Fruit fly (Drosophila melanogaster): ENCODE measurements around the gene CG12011.

The CG12011 gene

DNA sequence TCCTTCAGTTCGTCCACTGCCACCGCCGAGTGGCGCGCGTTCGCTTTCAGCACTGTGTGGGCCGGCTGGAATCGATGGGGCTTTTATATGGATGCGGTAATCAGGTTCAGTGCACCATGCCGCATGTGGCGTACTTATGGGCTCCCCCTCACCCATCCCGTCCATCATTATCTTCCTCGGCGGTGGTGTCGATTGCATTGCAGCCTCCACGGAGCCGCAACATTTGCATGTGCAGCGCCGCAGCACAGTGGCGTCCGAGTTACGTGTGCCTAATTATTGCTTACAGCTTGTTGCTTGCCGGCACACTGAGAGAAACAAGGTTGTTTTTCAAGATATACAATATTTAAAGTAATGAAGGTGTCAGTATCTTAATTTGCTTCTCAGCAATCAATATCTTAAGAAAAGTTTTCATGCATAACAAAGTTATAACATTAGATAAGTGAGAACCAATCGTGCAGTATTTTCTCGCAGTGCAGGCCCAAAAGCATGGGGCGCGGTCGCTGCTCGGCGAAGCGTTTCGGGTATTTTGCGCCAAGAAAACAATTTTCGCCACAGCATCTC lies 8.0 kb downstream of the CG12011 start, which contains the start of gene CG13931 (continued):
- TF ChIP-seq Drgx (GFP tag; IDR thresholded peaks at IDR 0.05) (peak; percentile 77), ind (GFP tag; optimal IDR thresholded peaks at IDR 0.05) (peak; percentile 12), CG14441 (GFP tag; IDR thresholded peaks at IDR 0.05) (0 out of 2 replicates have a peak, but pooled peaks have one; percentile 31), CG9609 (GFP tag; optimal IDR thresholded peaks at IDR 0.05) (no peak), CG10267 (tag; optimal IDR thresholded peaks at IDR 0.05) (no peak), CG10979 (tag; optimal IDR thresholded peaks at IDR 0.05) (no peak), CG9727 (GFP tag; optimal IDR thresholded peaks at IDR 0.05) (peak; percentile 23), nau (GFP tag; optimal IDR thresholded peaks at IDR 0.05) (no peak), D (optimal IDR thresholded peaks at IDR 0.05) (no peak), D (GFP tag; optimal IDR thresholded peaks at IDR 0.05) (no peak), Eip74EF (GFP tag; optimal IDR thresholded peaks at IDR 0.05) (no peak), her (GFP tag; optimal IDR thresholded peaks at IDR 0.05) (no peak), Atf6 (GFP tag; IDR thresholded peaks at IDR 0.05) (no peak), nmo (GFP tag; optimal IDR thresholded peaks at IDR 0.05) (peak; percentile 35), CG7928 (GFP tag; optimal IDR thresholded peaks at IDR 0.05) (no peak), CG14710 (tag; optimal IDR thresholded peaks at IDR 0.05) (peak; percentile 21), CG8924 (tag; optimal IDR thresholded peaks at IDR 0.05) (peak; percentile 3), tio (GFP tag; optimal IDR thresholded peaks at IDR 0.05) (peak; percentile 32)

DNA sequence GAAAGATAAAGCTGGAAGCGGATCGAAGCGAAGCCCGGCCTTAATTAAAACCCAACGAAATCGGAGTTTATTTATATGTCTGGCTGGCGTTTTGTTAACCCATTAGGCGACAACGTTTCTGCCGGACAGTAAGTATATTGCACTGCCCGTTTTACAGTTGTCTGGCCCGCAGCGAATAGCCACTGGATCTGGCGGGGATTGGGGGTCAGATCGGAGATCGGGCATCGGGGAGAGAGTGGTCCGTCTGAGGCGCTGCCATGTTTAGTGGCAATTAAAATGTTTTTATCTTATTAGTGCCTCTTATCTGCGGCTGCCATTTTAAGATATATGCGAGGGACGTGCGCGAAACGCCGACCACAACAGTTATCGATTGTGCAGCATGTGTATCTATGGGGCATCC lies 14.7 kb downstream of the CG12011 start:
- TF ChIP-seq CG4617 (GFP tag; optimal IDR thresholded peaks at IDR 0.05; ENCODE audit: borderline replicate concordance): no peak
- no peak for TF ChIP-seq TFAM (GFP tag; optimal IDR thresholded peaks at IDR 0.05)
- TF ChIP-seq Ets65A (GFP tag): peak; percentile 80
- TF ChIP-seq Lim3 (GFP tag; IDR thresholded peaks at IDR 0.05): no peak
- TF ChIP-seq Doc3 (GFP tag; IDR thresholded peaks at IDR 0.05; ENCODE audit: partially characterized antibody): no peak

DNA sequence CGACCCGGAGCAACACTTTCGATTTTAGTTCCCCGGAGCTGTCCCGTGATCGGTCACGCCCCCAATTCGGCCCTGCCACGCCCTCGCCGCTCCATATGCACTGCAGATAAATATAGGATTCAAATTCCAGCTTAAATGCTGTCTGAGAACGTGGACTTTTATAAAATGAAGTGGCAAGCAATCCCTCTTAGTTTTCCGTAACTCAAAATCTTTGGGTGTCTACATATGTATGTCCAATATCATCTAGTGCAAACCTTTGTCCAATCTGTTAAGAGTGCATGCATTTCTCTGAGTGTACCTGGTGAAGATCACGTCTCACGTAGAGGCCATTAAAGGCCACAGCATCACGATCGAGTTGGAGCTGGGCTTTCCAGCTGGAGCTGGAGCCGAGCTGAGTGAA lies 16.1 kb downstream of the CG12011 start:
- TF ChIP-seq Drgx (GFP tag; IDR thresholded peaks at IDR 0.05) (peak; percentile 32; the same call in 1 of the 2 replicates), her (GFP tag; optimal IDR thresholded peaks at IDR 0.05) (no peak)

DNA sequence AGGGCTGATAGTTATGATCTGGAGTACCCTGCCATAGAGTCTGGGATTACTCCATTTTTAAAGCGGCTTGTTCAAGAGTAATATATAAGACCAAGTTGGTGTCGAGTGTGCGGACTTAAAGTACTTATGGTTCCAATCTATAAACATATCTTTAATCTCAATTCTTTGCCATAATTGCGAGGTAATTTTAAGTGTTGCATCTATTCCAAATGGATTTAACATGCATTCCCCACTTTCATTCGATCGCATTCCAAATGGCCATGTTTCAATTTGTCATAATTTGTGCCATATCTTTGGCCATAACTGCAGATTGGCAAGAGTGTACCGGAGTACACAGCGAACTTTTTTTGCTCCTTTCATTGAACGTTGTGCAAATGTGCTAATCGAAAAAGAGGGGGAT lies 16.8 kb downstream of the CG12011 start:
- no peak for TF ChIP-seq CG17568 (GFP tag; optimal IDR thresholded peaks at IDR 0.05)
- no peak for TF ChIP-seq Poxn (GFP tag; IDR thresholded peaks at IDR 0.05)
- no peak for TF ChIP-seq Blimp-1 (GFP tag; optimal IDR thresholded peaks at IDR 0.05)
- TF ChIP-seq gsb (GFP tag; IDR thresholded peaks at IDR 0.05): no peak
- no peak for TF ChIP-seq grn (GFP tag; optimal IDR thresholded peaks at IDR 0.05)
- no peak for TF ChIP-seq Doc2 (GFP tag; IDR thresholded peaks at IDR 0.05)
- TF ChIP-seq CG12236 (GFP tag; optimal IDR thresholded peaks at IDR 0.05): no peak
- TF ChIP-seq CG12769 (tag; optimal IDR thresholded peaks at IDR 0.05): no peak
- no peak for TF ChIP-seq inv (GFP tag; IDR thresholded peaks at IDR 0.05; ENCODE audit: partially characterized antibody)
- no peak for TF ChIP-seq HHEX (GFP tag; optimal IDR thresholded peaks at IDR 0.05)
- no peak for TF ChIP-seq croc (GFP tag; conservative IDR thresholded peaks at IDR 0.05)
- TF ChIP-seq CG10979 (tag; optimal IDR thresholded peaks at IDR 0.05): no peak
- no peak for TF ChIP-seq Dad (GFP tag; optimal IDR thresholded peaks at IDR 0.05)
- no peak for TF ChIP-seq CG14965 (GFP tag; optimal IDR thresholded peaks at IDR 0.05; ENCODE audit: borderline replicate concordance)
- no peak for TF ChIP-seq Dip3 (GFP tag; optimal IDR thresholded peaks at IDR 0.05)
- TF ChIP-seq Atf-2 (GFP tag; optimal IDR thresholded peaks at IDR 0.05): no peak
- TF ChIP-seq CG12219 (GFP tag; optimal IDR thresholded peaks at IDR 0.05): no peak
- TF ChIP-seq HLH4C (GFP tag; IDR thresholded peaks at IDR 0.05; ENCODE audit: partially characterized antibody): no peak
- TF ChIP-seq CG12071 (GFP tag; optimal IDR thresholded peaks at IDR 0.05): no peak
